Fruit fly (Drosophila melanogaster) whole organism, embryonic: ENCODE data around the gene Shaw.

Experiments used
- Ada2b ChIP-seq: fragments of 200-800 bp; sonication (Bioruptor generic); IDR thresholded peaks from 2 replicates; pipeline ENCODE4 v1.3.6; 2022; ENCODE audit warnings: missing biosample characterization, missing genetic modification characterization
- B-H2 ChIP-seq: fragments of 200-800 bp; sonication (Bioruptor generic); optimal IDR thresholded peaks from 2 replicates; lab custom pipeline; 2018; ENCODE audit warnings: missing biosample characterization, mild to moderate bottlenecking, missing genetic modification characterization
- CG10654 ChIP-seq: fragments of 200-800 bp; sonication (Bioruptor generic); optimal IDR thresholded peaks from 2 replicates; lab custom pipeline; 2016; ENCODE audit warnings: missing biosample characterization, missing genetic modification characterization
- CG11696 ChIP-seq: fragments of 200-800 bp; sonication (Bioruptor generic); IDR thresholded peaks from 2 replicates; pipeline ENCODE4 v1.3.6; 2022; ENCODE audit warnings: missing biosample characterization, missing genetic modification characterization
- CG1233 ChIP-seq: fragments of 200-800 bp; sonication (Bioruptor generic); optimal IDR thresholded peaks from 4 replicates; lab custom pipeline; 2018; ENCODE audit warnings: missing biosample characterization, mild to moderate bottlenecking, missing genetic modification characterization
- CG13296 ChIP-seq: fragments of 200-800 bp; sonication (Bioruptor generic); optimal IDR thresholded peaks from 3 replicates; lab custom pipeline; 2018; ENCODE audit warnings: missing biosample characterization, mild to moderate bottlenecking, missing genetic modification characterization
- CG14965 ChIP-seq: fragments of 200-800 bp; sonication (Bioruptor generic); optimal IDR thresholded peaks from 2 replicates; lab custom pipeline; 2016; ENCODE audit warnings: missing biosample characterization, missing genetic modification characterization, borderline replicate concordance
- CG15696 ChIP-seq: fragments of 200-800 bp; sonication (Bioruptor generic); optimal IDR thresholded peaks from 2 replicates; lab custom pipeline; 2019; ENCODE audit warnings: missing biosample characterization, mild to moderate bottlenecking, missing genetic modification characterization, moderate library complexity
- CG1647 ChIP-seq: fragments of 200-800 bp; sonication (Bioruptor generic); optimal IDR thresholded peaks from 3 replicates; lab custom pipeline; 2016; ENCODE audit warnings: missing biosample characterization, missing genetic modification characterization
- CG16813 ChIP-seq: fragments of 200-800 bp; sonication (Bioruptor generic); IDR thresholded peaks from 3 replicates; pipeline ENCODE4 v1.3.6; 2022; ENCODE audit warnings: missing biosample characterization, missing genetic modification characterization; ENCODE audit not compliant: partially characterized antibody
- CG18599 ChIP-seq: fragments of 200-800 bp; sonication (Bioruptor generic); optimal IDR thresholded peaks from 3 replicates; lab custom pipeline; 2017; ENCODE audit warnings: missing biosample characterization, missing genetic modification characterization, mild to moderate bottlenecking, moderate library complexity, missing genetic modification reagents
- CG18619 ChIP-seq: fragments of 200-800 bp; sonication (Bioruptor generic); optimal IDR thresholded peaks from 3 replicates; lab custom pipeline; 2017; ENCODE audit warnings: missing biosample characterization, mild to moderate bottlenecking, missing genetic modification characterization
- CG18764 ChIP-seq: fragments of 200-800 bp; sonication (Bioruptor generic); optimal IDR thresholded peaks from 3 replicates; lab custom pipeline; 2016; ENCODE audit warnings: missing biosample characterization, missing genetic modification characterization
- CG3838 ChIP-seq: fragments of 200-800 bp; sonication (Bioruptor generic); optimal IDR thresholded peaks from 3 replicates; lab custom pipeline; 2016; ENCODE audit warnings: missing biosample characterization, missing genetic modification characterization
- CG43689 ChIP-seq: fragments of 200-800 bp; sonication (Bioruptor generic); IDR thresholded peaks from 2 replicates; pipeline ENCODE4 v1.3.6; 2022; ENCODE audit warnings: missing biosample characterization, missing genetic modification characterization
- CG7745 ChIP-seq: fragments of 200-800 bp; sonication (Bioruptor generic); optimal IDR thresholded peaks from 2 replicates; lab custom pipeline; 2018; ENCODE audit warnings: missing biosample characterization, mild to moderate bottlenecking, missing genetic modification characterization, moderate library complexity
- CG7928 ChIP-seq: fragments of 200-800 bp; sonication (Bioruptor generic); optimal IDR thresholded peaks from 2 replicates; lab custom pipeline; 2017; ENCODE audit warnings: missing biosample characterization, mild to moderate bottlenecking, missing genetic modification characterization
- CTCF ChIP-seq: fragments of 200-800 bp; sonication (Bioruptor generic); optimal IDR thresholded peaks from 2 replicates; lab custom pipeline; 2017; ENCODE audit warnings: missing biosample characterization, mild to moderate bottlenecking, missing genetic modification characterization, moderate library complexity
- CoRest ChIP-seq: fragments of 200-800 bp; sonication (Bioruptor generic); optimal IDR thresholded peaks from 3 replicates; lab custom pipeline; 2018; ENCODE audit warnings: missing biosample characterization, mild to moderate bottlenecking, missing genetic modification characterization, moderate library complexity
- CrebB ChIP-seq: fragments of 200-800 bp; sonication (Bioruptor generic); optimal IDR thresholded peaks from 3 replicates; lab custom pipeline; 2018; ENCODE audit warnings: missing biosample characterization, mild to moderate bottlenecking, missing genetic modification characterization
- Dad ChIP-seq: fragments of 200-800 bp; sonication (Bioruptor generic); optimal IDR thresholded peaks from 3 replicates; lab custom pipeline; 2016; ENCODE audit warnings: missing biosample characterization, missing genetic modification characterization
- Dbx ChIP-seq: fragments of 200-800 bp; sonication (Bioruptor generic); IDR thresholded peaks from 3 replicates; pipeline ENCODE4 v1.3.6; 2022; ENCODE audit warnings: missing biosample characterization, missing genetic modification characterization
- Dek ChIP-seq: fragments of 200-800 bp; sonication (Bioruptor generic); optimal IDR thresholded peaks from 3 replicates; lab custom pipeline; 2019; ENCODE audit warnings: missing biosample characterization, mild to moderate bottlenecking, missing genetic modification characterization, moderate library complexity
- Dfd ChIP-seq, 2 experiments: fragments of >200 bp; optimal IDR thresholded peaks; 2 replicates each; lab custom pipeline; 2017; ENCODE audit warnings: missing biosample characterization in 2 of 2, missing genetic modification characterization in 2 of 2
- Elba2 ChIP-seq: fragments of 200-800 bp; sonication (Bioruptor generic); optimal IDR thresholded peaks from 3 replicates; lab custom pipeline; 2016; ENCODE audit warnings: missing biosample characterization, missing genetic modification characterization
- HLH54F ChIP-seq: fragments of 200-800 bp; sonication (Bioruptor generic); optimal IDR thresholded peaks from 3 replicates; lab custom pipeline; 2016; ENCODE audit warnings: missing biosample characterization, missing genetic modification characterization
- HLHmδ ChIP-seq: fragments of 200-800 bp; sonication (Bioruptor generic); optimal IDR thresholded peaks from 2 replicates; lab custom pipeline; 2018; ENCODE audit warnings: missing biosample characterization, mild to moderate bottlenecking, missing genetic modification characterization, moderate library complexity
- Hey ChIP-seq: fragments of 200-800 bp; sonication (Bioruptor generic); optimal IDR thresholded peaks from 3 replicates; lab custom pipeline; 2018; ENCODE audit warnings: missing biosample characterization, mild to moderate bottlenecking, missing genetic modification characterization
- Max ChIP-seq: fragments of 200-800 bp; sonication (Bioruptor generic); optimal IDR thresholded peaks from 2 replicates; lab custom pipeline; 2016; ENCODE audit warnings: missing biosample characterization, mild to moderate bottlenecking, missing genetic modification characterization
- Rfx ChIP-seq: fragments of 200-800 bp; sonication (Bioruptor generic); IDR thresholded peaks from 2 replicates; pipeline ENCODE4 v1.3.6; 2022; ENCODE audit warnings: missing biosample characterization, missing genetic modification characterization
- Ssrp ChIP-seq: fragments of 200-800 bp; sonication (Bioruptor generic); optimal IDR thresholded peaks from 2 replicates; lab custom pipeline; 2018; ENCODE audit warnings: missing biosample characterization, mild to moderate bottlenecking, missing genetic modification characterization, moderate library complexity
- Vsx1 ChIP-seq: fragments of 200-800 bp; sonication (Bioruptor generic); optimal IDR thresholded peaks from 2 replicates; lab custom pipeline; 2017; ENCODE audit warnings: missing biosample characterization, mild to moderate bottlenecking, missing genetic modification characterization, missing genetic modification reagents
- bbx ChIP-seq: fragments of 200-800 bp; sonication (Bioruptor generic); IDR thresholded peaks from 2 replicates; pipeline ENCODE4 v1.3.6; 2022; ENCODE audit warnings: missing biosample characterization, missing genetic modification characterization; ENCODE audit not compliant: partially characterized antibody
- caup ChIP-seq: fragments of 200-800 bp; sonication (Bioruptor generic); optimal IDR thresholded peaks from 3 replicates; lab custom pipeline; 2017; ENCODE audit warnings: missing biosample characterization, mild to moderate bottlenecking, missing genetic modification characterization, moderate library complexity; ENCODE audit not compliant: severe bottlenecking
- disco-r ChIP-seq: fragments of 200-800 bp; sonication (Bioruptor generic); optimal IDR thresholded peaks from 2 replicates; lab custom pipeline; 2016; ENCODE audit warnings: missing biosample characterization, missing genetic modification characterization
- dmrt99B ChIP-seq: fragments of 200-800 bp; sonication (Bioruptor generic); optimal IDR thresholded peaks from 2 replicates; lab custom pipeline; 2018; ENCODE audit warnings: missing biosample characterization, mild to moderate bottlenecking, missing genetic modification characterization, moderate library complexity
- dysf ChIP-seq: fragments of 200-800 bp; sonication (Bioruptor generic); IDR thresholded peaks from 3 replicates; pipeline ENCODE4 v1.3.6; 2022; ENCODE audit warnings: missing biosample characterization, missing genetic modification characterization
- eyg ChIP-seq: fragments of 200-800 bp; sonication (Bioruptor generic); optimal IDR thresholded peaks from 3 replicates; lab custom pipeline; 2016; ENCODE audit warnings: missing biosample characterization, missing genetic modification characterization
- fd96Cb ChIP-seq: fragments of 200-800 bp; sonication (Bioruptor generic); optimal IDR thresholded peaks from 2 replicates; lab custom pipeline; 2018; ENCODE audit warnings: missing biosample characterization, mild to moderate bottlenecking, missing genetic modification characterization, moderate library complexity
- gem ChIP-seq: fragments of 200-800 bp; sonication (Bioruptor generic); optimal IDR thresholded peaks from 2 replicates; lab custom pipeline; 2019; ENCODE audit warnings: missing biosample characterization, mild to moderate bottlenecking, missing genetic modification characterization, moderate library complexity
- gsb ChIP-seq: fragments of 200-800 bp; sonication (Bioruptor generic); IDR thresholded peaks from 2 replicates; pipeline ENCODE4 v1.3.6; 2022; ENCODE audit warnings: missing biosample characterization, missing genetic modification characterization
- hth ChIP-seq: fragments of >200 bp; optimal IDR thresholded peaks from 2 replicates; lab custom pipeline; 2017; ENCODE audit warnings: inconsistent platforms
- ind ChIP-seq: fragments of 200-800 bp; sonication (Bioruptor generic); optimal IDR thresholded peaks from 3 replicates; lab custom pipeline; 2016; ENCODE audit warnings: missing biosample characterization, missing genetic modification characterization
- kah ChIP-seq: fragments of 200-800 bp; sonication (Bioruptor generic); optimal IDR thresholded peaks from 2 replicates; lab custom pipeline; 2018; ENCODE audit warnings: missing biosample characterization, mild to moderate bottlenecking, missing genetic modification characterization
- oc ChIP-seq: fragments of 200-800 bp; sonication (Bioruptor generic); optimal IDR thresholded peaks from 2 replicates; lab custom pipeline; 2018; ENCODE audit warnings: missing biosample characterization, mild to moderate bottlenecking, missing genetic modification characterization, moderate library complexity
- p53 ChIP-seq: fragments of 200-800 bp; sonication (Bioruptor generic); optimal IDR thresholded peaks from 2 replicates; lab custom pipeline; 2016; ENCODE audit warnings: missing biosample characterization, missing genetic modification characterization
- prd ChIP-seq, 3 experiments: fragments of >200 bp in 2 of 3; fragments of 200-800 bp in 1 of 3; sonication (Bioruptor generic) in 1 of 3; optimal IDR thresholded peaks in 2 of 3; IDR thresholded peaks in 1 of 3; 2 replicates in 2 of 3; 3 replicates in 1 of 3; pipeline versions ENCODE4 v1.3.6 to Lab custom; 2017 to 2022; ENCODE audit warnings: missing biosample characterization in 1 of 3, missing genetic modification characterization in 1 of 3
- row ChIP-seq: fragments of 200-800 bp; sonication (Bioruptor generic); IDR thresholded peaks from 3 replicates; pipeline ENCODE4 v1.3.6; 2022; ENCODE audit warnings: missing biosample characterization, missing genetic modification characterization
- so ChIP-seq: fragments of 200-800 bp; sonication (Bioruptor generic); IDR thresholded peaks from 3 replicates; pipeline ENCODE4 v1.3.6; 2022; ENCODE audit warnings: missing biosample characterization, missing genetic modification characterization
- vnd ChIP-seq: fragments of 200-800 bp; sonication (Bioruptor generic); IDR thresholded peaks from 3 replicates; pipeline ENCODE4 v1.3.6; 2022; ENCODE audit warnings: missing biosample characterization, missing genetic modification characterization; ENCODE audit not compliant: partially characterized antibody

Shaw gene

DNA sequence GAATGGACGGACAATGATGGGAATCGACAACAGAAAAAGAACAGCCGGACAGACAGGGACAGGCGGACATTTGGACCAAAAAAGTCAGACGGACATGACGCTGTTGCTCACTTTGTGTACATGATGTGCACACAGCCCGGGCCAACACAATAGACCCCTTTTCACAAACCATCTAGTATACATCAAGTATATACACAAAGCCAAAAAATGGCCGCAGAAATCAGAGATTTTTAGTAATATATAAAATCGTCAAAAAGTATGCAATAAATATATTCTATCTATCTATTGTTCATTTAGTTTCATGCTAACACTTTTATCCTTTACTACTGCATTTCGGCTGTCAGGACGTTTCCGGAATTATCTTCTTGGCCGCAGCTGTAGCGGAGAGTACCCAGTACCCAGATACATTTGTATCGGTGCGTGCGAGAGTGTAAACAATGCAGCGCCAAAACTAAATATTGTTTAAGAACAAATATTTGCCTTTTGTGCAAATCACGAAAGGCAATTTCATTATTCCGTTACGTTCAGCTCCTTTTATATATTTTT lies 1.5 kb downstream of the Shaw start (continued):
- TF ChIP-seq dmrt99B (tag; lab: Kevin White, UChicago) (peak; percentile 58), Vsx1 (no peak), CG1233 (GFP tag; lab: Kevin White, UChicago) (no peak), CG13296 (peak; percentile 18), p53 (no peak), Dek (tag; lab: Kevin White, UChicago) (no peak), vnd (GFP tag; lab: Robert Waterston, UW) (no peak), hth (no peak), Rfx (GFP tag; lab: Robert Waterston, UW) (no peak), so (GFP tag; lab: Robert Waterston, UW) (0 out of 3 replicates have a peak, but pooled peaks have one; percentile 33), Dbx (GFP tag; lab: Robert Waterston, UW) (no peak), oc (no peak), Dad (GFP tag; lab: Kevin White, UChicago) (no peak), Max (GFP tag; lab: Kevin White, UChicago) (no peak), CG3838 (GFP tag; lab: Kevin White, UChicago) (no peak), CTCF (GFP tag; lab: Kevin White, UChicago) (peak; percentile 35), CG18619 (GFP tag; lab: Kevin White, UChicago) (peak; percentile 8), gsb (GFP tag; lab: Robert Waterston, UW) (0 out of 2 replicates have a peak, but pooled peaks have one; percentile 5), CG16813 (GFP tag; lab: Robert Waterston, UW) (no peak), CoRest (tag; lab: Kevin White, UChicago) (peak; percentile 41), CG7928 (GFP tag; lab: Kevin White, UChicago) (no peak), gem (tag; lab: Kevin White, UChicago) (no peak), Hey (tag; lab: Kevin White, UChicago) (no peak), CG18599 (peak; percentile 57), CG43689 (GFP tag; lab: Robert Waterston, UW) (no peak), eyg (GFP tag; lab: Kevin White, UChicago) (no peak), CG18764 (GFP tag; lab: Kevin White, UChicago) (no peak), HLH54F (GFP tag; lab: Kevin White, UChicago) (no peak), CG1647 (GFP tag; lab: Kevin White, UChicago) (no peak), kah (GFP tag; lab: Kevin White, UChicago) (no peak), Ada2b (GFP tag; lab: Robert Waterston, UW) (no peak), bbx (GFP tag; lab: Robert Waterston, UW) (no peak), row (GFP tag; lab: Robert Waterston, UW) (no peak; the same call in 1 of the 3 replicates), Ssrp (peak; percentile 7), CG14965 (GFP tag; lab: Kevin White, UChicago) (no peak), B-H2 (GFP tag; lab: Kevin White, UChicago) (no peak), fd96Cb (tag; lab: Kevin White, UChicago) (peak; percentile 26), CG10654 (GFP tag; lab: Kevin White, UChicago) (peak; percentile 8), dysf (GFP tag; lab: Robert Waterston, UW) (peak; percentile 22; the same call in 1 of the 3 replicates), Elba2 (GFP tag; lab: Kevin White, UChicago) (no peak), ind (peak; percentile 9), CG7745 (tag; lab: Kevin White, UChicago) (no peak), CrebB (tag; lab: Kevin White, UChicago) (no peak), disco-r (no peak), caup (GFP tag; lab: Kevin White, UChicago) (no peak), CG15696 (tag; lab: Kevin White, UChicago) (no peak), prd (optimal IDR thresholded peaks at IDR 0.05; lab: Kevin White, UChicago) (no peak), prd (GFP tag; IDR thresholded peaks at IDR 0.05; lab: Robert Waterston, UW) (no peak), Dfd (GFP tag; optimal IDR thresholded peaks at IDR 0.05; lab: Kevin White, UChicago) (no peak), HLHmδ (GFP tag; lab: Kevin White, UChicago) (no peak), CG11696 (peak; percentile 59)
